Worm (Caenorhabditis elegans): ENCODE results near the gene ccdc-149.

DNA sequence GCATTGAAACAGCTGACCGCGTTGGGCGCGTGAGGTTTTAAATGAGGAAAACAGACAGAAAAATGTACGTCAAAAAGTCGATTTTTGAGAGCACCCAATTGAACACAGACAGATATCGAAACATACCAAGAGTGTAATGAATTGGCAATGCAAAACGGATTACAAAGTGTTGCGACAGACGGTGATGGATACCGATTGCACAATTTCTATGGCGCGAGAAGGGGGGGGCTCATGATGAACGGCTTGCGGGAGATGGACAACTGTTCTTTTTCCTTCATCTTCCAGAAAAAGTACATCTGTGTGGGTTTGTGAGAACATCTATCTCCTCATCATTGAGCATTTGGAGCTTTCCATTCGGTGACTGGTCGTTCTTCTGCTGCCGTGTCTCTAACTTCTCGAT, 47.7 kb downstream of the ccdc-149 start:
- TF ChIP-seq sea-1 (GFP tag; conservative IDR thresholded peaks at IDR 0.05): no peak
- TF ChIP-seq ama-1 (optimal IDR thresholded peaks at IDR 0.05): no peak
- TF ChIP-seq scrt-1 (GFP tag; IDR thresholded peaks at IDR 0.05): no peak
- TF ChIP-seq tbx-11 (GFP tag; IDR thresholded peaks at IDR 0.05): no peak
- no peak for TF ChIP-seq F13C5.2 (tag; optimal IDR thresholded peaks at IDR 0.05)
- no peak for TF ChIP-seq aly-1 (tag; optimal IDR thresholded peaks at IDR 0.05)
- TF ChIP-seq tra-4 (tag; optimal IDR thresholded peaks at IDR 0.05): no peak
- no peak for TF ChIP-seq flt-1 (GFP tag; IDR thresholded peaks at IDR 0.05)
- no peak for TF ChIP-seq hmbx-1 (tag; optimal IDR thresholded peaks at IDR 0.05)
- TF ChIP-seq hnd-1 (tag; optimal IDR thresholded peaks at IDR 0.05): no peak
- no peak for TF ChIP-seq ceh-13 (GFP tag; optimal IDR thresholded peaks at IDR 0.05)
- no peak for TF ChIP-seq ceh-36 (tag; optimal IDR thresholded peaks at IDR 0.05)
- TF ChIP-seq hmg-4 (GFP tag; optimal IDR thresholded peaks at IDR 0.05): no peak
- no peak for TF ChIP-seq ets-7 (tag; optimal IDR thresholded peaks at IDR 0.05)
